Worm (Caenorhabditis elegans): ENCODE results near the gene C06A8.8.

Gene C06A8.8

DNA sequence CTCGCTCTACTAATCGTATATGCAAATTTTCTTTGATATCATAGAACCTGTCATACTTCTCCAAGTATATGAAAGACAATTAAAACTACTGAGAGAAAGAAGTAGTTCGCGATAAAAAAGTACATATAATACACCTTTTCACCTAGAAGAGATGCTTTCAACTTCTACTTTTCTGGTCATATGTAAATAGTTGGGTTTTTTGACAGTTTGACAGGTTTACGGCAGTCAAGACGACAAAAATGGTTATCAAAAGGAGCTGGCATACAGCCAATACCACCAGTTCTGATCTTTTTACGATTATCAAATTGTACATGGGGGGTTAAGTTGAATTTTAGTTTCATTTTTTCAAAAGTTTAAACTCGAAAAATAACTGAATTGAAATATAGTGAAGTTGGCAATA lies 43.1 kb upstream of the C06A8.8 start:
- TF ChIP-seq M03D4.4 (tag; optimal IDR thresholded peaks at IDR 0.05) (no peak), nhr-2 (tag; optimal IDR thresholded peaks at IDR 0.05) (no peak), unc-120 (tag; optimal IDR thresholded peaks at IDR 0.05; ENCODE audit: poor library complexity, severe bottlenecking) (no peak), lin-13 (tag; optimal IDR thresholded peaks at IDR 0.05) (no peak), ceh-39 (tag; optimal IDR thresholded peaks at IDR 0.05) (no peak), lin-32 (GFP tag; optimal IDR thresholded peaks at IDR 0.05) (no peak), bed-3 (GFP tag; optimal IDR thresholded peaks at IDR 0.05) (no peak), nhr-237 (tag; optimal IDR thresholded peaks at IDR 0.05) (no peak), blmp-1 (tag; optimal IDR thresholded peaks at IDR 0.05) (no peak), mep-1 (tag; optimal IDR thresholded peaks at IDR 0.05) (no peak), ces-1 (GFP tag; optimal IDR thresholded peaks at IDR 0.05) (no peak), snpc-4 (tag; optimal IDR thresholded peaks at IDR 0.05) (no peak), nhr-28 (tag; optimal IDR thresholded peaks at IDR 0.05) (no peak), unc-62 (GFP tag; optimal IDR thresholded peaks at IDR 0.05) (no peak), ceh-83 (GFP tag; optimal IDR thresholded peaks at IDR 0.05) (no peak), nhr-76 (tag; optimal IDR thresholded peaks at IDR 0.05) (no peak), unc-39 (tag; optimal IDR thresholded peaks at IDR 0.05) (no peak), zip-8 (tag; optimal IDR thresholded peaks at IDR 0.05) (no peak)

DNA sequence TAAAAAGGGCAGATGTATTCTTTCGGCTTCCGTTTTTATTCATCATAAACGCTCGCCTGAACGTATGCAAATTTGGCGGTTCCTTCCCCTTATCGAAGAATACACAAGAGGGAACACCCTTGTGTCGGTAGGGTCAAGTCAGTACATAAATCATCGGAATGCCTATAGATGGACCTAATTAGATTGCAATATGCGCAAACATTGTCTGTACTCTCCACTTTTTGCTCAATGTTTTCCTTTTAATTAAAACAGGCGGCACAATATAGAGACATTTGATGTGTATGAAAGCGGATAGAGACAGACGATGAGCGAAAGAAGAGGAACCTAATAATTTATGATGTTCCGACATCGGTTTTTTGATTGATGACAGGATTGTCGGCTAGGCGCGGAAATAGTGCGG lies 42.4 kb upstream of the C06A8.8 start:
- TF ChIP-seq nhr-28 (tag; optimal IDR thresholded peaks at IDR 0.05) (no peak), elt-1 (tag; optimal IDR thresholded peaks at IDR 0.05; ENCODE audit: borderline replicate concordance, insufficient read depth) (peak; percentile 28), lin-13 (tag; optimal IDR thresholded peaks at IDR 0.05) (no peak), flh-1 (GFP tag; optimal IDR thresholded peaks at IDR 0.05) (no peak), mep-1 (tag; optimal IDR thresholded peaks at IDR 0.05) (no peak), bed-3 (GFP tag; optimal IDR thresholded peaks at IDR 0.05) (no peak), nhr-76 (tag; optimal IDR thresholded peaks at IDR 0.05) (no peak), ces-1 (GFP tag; optimal IDR thresholded peaks at IDR 0.05) (peak; percentile 67), zip-8 (tag; optimal IDR thresholded peaks at IDR 0.05) (no peak), cnd-1 (tag; optimal IDR thresholded peaks at IDR 0.05) (no peak), pha-4 (tag; optimal IDR thresholded peaks at IDR 0.05) (peak; percentile 43), ham-2 (GFP tag; optimal IDR thresholded peaks at IDR 0.05) (peak; percentile 38), hlh-1 (tag; optimal IDR thresholded peaks at IDR 0.05) (no peak), mab-5 (tag; optimal IDR thresholded peaks at IDR 0.05) (peak; percentile 13), unc-120 (tag; optimal IDR thresholded peaks at IDR 0.05; ENCODE audit: poor library complexity, severe bottlenecking) (no peak), nhr-12 (tag; optimal IDR thresholded peaks at IDR 0.05) (no peak), ceh-43 (GFP tag; optimal IDR thresholded peaks at IDR 0.05) (peak; percentile 57), sptf-1 (tag; optimal IDR thresholded peaks at IDR 0.05) (peak; percentile 55), nhr-2 (tag; optimal IDR thresholded peaks at IDR 0.05) (peak; percentile 98), mls-2 (tag; optimal IDR thresholded peaks at IDR 0.05) (peak; percentile 87), ztf-11 (tag; optimal IDR thresholded peaks at IDR 0.05) (peak; percentile 45), unc-62 (GFP tag; optimal IDR thresholded peaks at IDR 0.05) (peak; percentile 93), elt-3 (tag; optimal IDR thresholded peaks at IDR 0.05) (no peak)

DNA sequence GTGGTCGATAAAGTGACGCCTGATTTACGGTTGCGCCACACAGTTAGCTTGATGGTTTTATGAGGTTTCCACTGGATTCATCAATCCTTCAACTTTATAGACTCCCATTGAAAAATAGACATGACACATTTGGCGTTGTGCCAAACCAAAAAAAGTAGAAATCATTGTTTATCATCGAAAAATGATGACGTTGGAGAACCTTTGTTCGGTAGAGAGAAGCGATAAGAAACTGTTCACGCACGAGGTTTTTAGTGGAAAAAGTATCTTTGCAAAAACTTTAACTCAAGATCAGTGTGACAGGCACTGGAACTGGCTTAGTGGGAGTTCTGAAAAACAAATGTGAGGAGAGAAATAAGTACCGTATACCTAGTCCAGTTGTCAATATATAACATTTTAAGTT lies 41.8 kb upstream of the C06A8.8 start:
- TF ChIP-seq drap-1 (GFP tag; optimal IDR thresholded peaks at IDR 0.05) (no peak), bed-3 (GFP tag; optimal IDR thresholded peaks at IDR 0.05) (no peak), ceh-39 (tag; optimal IDR thresholded peaks at IDR 0.05) (no peak), cnd-1 (tag; optimal IDR thresholded peaks at IDR 0.05) (no peak), lin-13 (tag; optimal IDR thresholded peaks at IDR 0.05) (no peak), unc-62 (GFP tag; optimal IDR thresholded peaks at IDR 0.05) (no peak), ceh-43 (GFP tag; optimal IDR thresholded peaks at IDR 0.05) (no peak), blmp-1 (tag; optimal IDR thresholded peaks at IDR 0.05) (no peak), lsy-2 (tag; optimal IDR thresholded peaks at IDR 0.05) (no peak), mab-5 (tag; optimal IDR thresholded peaks at IDR 0.05) (no peak), ces-1 (GFP tag; optimal IDR thresholded peaks at IDR 0.05) (no peak), zip-8 (tag; optimal IDR thresholded peaks at IDR 0.05) (no peak), nhr-2 (tag; optimal IDR thresholded peaks at IDR 0.05) (no peak), unc-120 (tag; optimal IDR thresholded peaks at IDR 0.05; ENCODE audit: poor library complexity, severe bottlenecking) (no peak), nhr-237 (tag; optimal IDR thresholded peaks at IDR 0.05) (no peak), sem-2 (GFP tag; optimal IDR thresholded peaks at IDR 0.05) (no peak), ceh-83 (GFP tag; optimal IDR thresholded peaks at IDR 0.05) (no peak)

DNA sequence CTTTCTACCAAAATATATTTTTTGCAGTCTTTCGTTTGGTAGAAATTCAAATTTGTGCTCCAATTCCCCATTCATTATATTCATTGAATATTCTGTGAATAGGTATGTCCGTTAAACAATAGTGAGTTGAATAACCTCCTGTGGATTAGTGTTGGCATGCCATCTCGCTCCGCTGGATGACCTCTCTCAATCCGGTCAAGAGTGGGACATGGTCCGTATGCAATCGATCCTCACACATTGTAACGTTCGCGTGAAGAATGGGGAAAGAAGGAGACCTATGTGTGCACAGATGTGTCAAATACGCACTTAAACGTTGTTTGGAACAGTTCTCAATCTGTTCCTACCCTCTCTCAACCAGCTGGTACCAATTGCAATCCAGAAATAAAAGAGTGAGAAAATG lies 41.4 kb upstream of the C06A8.8 start:
- TF ChIP-seq mep-1 (tag; optimal IDR thresholded peaks at IDR 0.05) (peak; percentile 14), nhr-2 (tag; optimal IDR thresholded peaks at IDR 0.05) (peak; percentile 99), lin-32 (GFP tag; optimal IDR thresholded peaks at IDR 0.05) (peak; percentile 48), nhr-12 (tag; optimal IDR thresholded peaks at IDR 0.05) (no peak), lin-13 (tag; optimal IDR thresholded peaks at IDR 0.05) (no peak), unc-62 (GFP tag; optimal IDR thresholded peaks at IDR 0.05) (peak; percentile 11), cnd-1 (tag; optimal IDR thresholded peaks at IDR 0.05) (peak; percentile 79)
